Worm (Caenorhabditis elegans) whole organism, late embryonic: ENCODE data around the gene B0432.9.

Experiments used
- C08G9.2 ChIP-seq: sonication (generic microtip); optimal IDR thresholded peaks from 2 replicates; lab custom pipeline; 2016; ENCODE audit warnings: mild to moderate bottlenecking, missing genetic modification characterization, moderate library complexity, missing compliant biosample characterization
- C38D4.7 ChIP-seq: fragments of 200-800 bp; sonication (Bioruptor generic); optimal IDR thresholded peaks from 2 replicates; lab custom pipeline; 2018; ENCODE audit warnings: mild to moderate bottlenecking, missing genetic modification characterization, moderate library complexity, missing compliant biosample characterization
- K02D7.2 ChIP-seq: sonication (generic microtip); optimal IDR thresholded peaks from 2 replicates; lab custom pipeline; 2017; ENCODE audit warnings: mild to moderate bottlenecking, missing genetic modification characterization, missing compliant biosample characterization
- Y22D7AL.16 ChIP-seq: sonication (generic microtip); optimal IDR thresholded peaks from 2 replicates; lab custom pipeline; 2016; ENCODE audit warnings: missing genetic modification characterization, missing compliant biosample characterization
- ama-1 ChIP-seq: fragments of 150-350 bp; optimal IDR thresholded peaks from 2 replicates; lab custom pipeline; 2014
- ceh-18 ChIP-seq: sonication (generic microtip); optimal IDR thresholded peaks from 2 replicates; lab custom pipeline; 2016; ENCODE audit warnings: missing genetic modification characterization, missing compliant biosample characterization
- ceh-2 ChIP-seq: sonication (generic microtip); optimal IDR thresholded peaks from 2 replicates; lab custom pipeline; 2016; ENCODE audit warnings: missing genotype, missing genetic modification characterization, missing compliant biosample characterization
- ceh-30 ChIP-seq: fragments of 150-350 bp; optimal IDR thresholded peaks from 2 replicates; lab custom pipeline; 2014; ENCODE audit warnings: missing biosample characterization, missing genetic modification characterization
- ceh-31 ChIP-seq: sonication (generic microtip); optimal IDR thresholded peaks from 2 replicates; lab custom pipeline; 2016; ENCODE audit warnings: missing genetic modification characterization, missing compliant biosample characterization
- ceh-48 ChIP-seq: sonication (generic microtip); optimal IDR thresholded peaks from 2 replicates; lab custom pipeline; 2016; ENCODE audit warnings: missing genetic modification characterization, inconsistent platforms, missing compliant biosample characterization
- ceh-6 ChIP-seq: fragments of 200-800 bp; sonication (Bioruptor generic); optimal IDR thresholded peaks from 2 replicates; lab custom pipeline; 2018; ENCODE audit warnings: mild to moderate bottlenecking, missing genetic modification characterization, missing compliant biosample characterization
- dmd-4 ChIP-seq: sonication (generic microtip); optimal IDR thresholded peaks from 2 replicates; lab custom pipeline; 2016; ENCODE audit warnings: borderline replicate concordance, missing genetic modification characterization, missing compliant biosample characterization
- dve-1 ChIP-seq: sonication (generic microtip); optimal IDR thresholded peaks from 2 replicates; lab custom pipeline; 2017; ENCODE audit warnings: antibody characterized with exemption, mild to moderate bottlenecking, missing genetic modification characterization, missing compliant biosample characterization
- elt-4 ChIP-seq: sonication (generic microtip); optimal IDR thresholded peaks from 2 replicates; lab custom pipeline; 2016; ENCODE audit warnings: missing genetic modification characterization, missing compliant biosample characterization
- eyg-1 ChIP-seq: sonication (generic microtip); optimal IDR thresholded peaks from 2 replicates; lab custom pipeline; 2016; ENCODE audit warnings: missing genotype, missing genetic modification characterization, missing compliant biosample characterization
- fkh-10 ChIP-seq: fragments of 150-350 bp; optimal IDR thresholded peaks from 2 replicates; lab custom pipeline; 2014; ENCODE audit warnings: missing biosample characterization, missing genetic modification reagents, missing genetic modification characterization
- gmeb-2 ChIP-seq: sonication (generic microtip); optimal IDR thresholded peaks from 2 replicates; lab custom pipeline; 2016; ENCODE audit warnings: missing genetic modification characterization, inconsistent platforms, missing compliant biosample characterization
- hlh-13 ChIP-seq: fragments of 200-800 bp; sonication (Bioruptor generic); optimal IDR thresholded peaks from 2 replicates; lab custom pipeline; 2018; ENCODE audit warnings: mild to moderate bottlenecking, missing genetic modification characterization, missing compliant biosample characterization
- hlh-30 ChIP-seq: sonication (generic microtip); optimal IDR thresholded peaks from 2 replicates; lab custom pipeline; 2017; ENCODE audit warnings: antibody characterized with exemption, missing genetic modification characterization, missing compliant biosample characterization; ENCODE audit not compliant: insufficient read depth
- hlh-8 ChIP-seq: sonication (generic microtip); optimal IDR thresholded peaks from 2 replicates; lab custom pipeline; 2016; ENCODE audit warnings: missing genotype, missing genetic modification characterization, missing compliant biosample characterization
- madf-2 ChIP-seq: sonication (generic microtip); optimal IDR thresholded peaks from 2 replicates; lab custom pipeline; 2017; ENCODE audit warnings: missing genetic modification characterization, missing compliant biosample characterization
- nhr-11 ChIP-seq: fragments of 150-350 bp; optimal IDR thresholded peaks from 2 replicates; lab custom pipeline; 2014; ENCODE audit warnings: missing biosample characterization, missing genetic modification characterization
- nhr-232 ChIP-seq: sonication (generic microtip); optimal IDR thresholded peaks from 2 replicates; lab custom pipeline; 2016; ENCODE audit warnings: missing genetic modification characterization, missing compliant biosample characterization
- npax-4 ChIP-seq: sonication (generic microtip); optimal IDR thresholded peaks from 2 replicates; lab custom pipeline; 2016; ENCODE audit warnings: missing genetic modification characterization, missing compliant biosample characterization
- odd-2 ChIP-seq: sonication (generic microtip); optimal IDR thresholded peaks from 2 replicates; lab custom pipeline; 2017; ENCODE audit warnings: antibody characterized with exemption, mild to moderate bottlenecking, missing genetic modification characterization, missing compliant biosample characterization
- pat-9 ChIP-seq: fragments of 200-800 bp; sonication (Bioruptor generic); optimal IDR thresholded peaks from 2 replicates; lab custom pipeline; 2018; ENCODE audit warnings: mild to moderate bottlenecking, missing genetic modification characterization, moderate library complexity, missing compliant biosample characterization
- pax-1 ChIP-seq: fragments of 150-350 bp; optimal IDR thresholded peaks from 2 replicates; lab custom pipeline; 2014; ENCODE audit warnings: missing biosample characterization, missing genetic modification characterization
- pha-2 ChIP-seq: sonication (generic microtip); optimal IDR thresholded peaks from 2 replicates; lab custom pipeline; 2017; ENCODE audit warnings: mild to moderate bottlenecking, missing genetic modification characterization, missing compliant biosample characterization
- pros-1 ChIP-seq: fragments of 150-350 bp; optimal IDR thresholded peaks from 2 replicates; lab custom pipeline; 2014; ENCODE audit warnings: missing biosample characterization, missing genetic modification reagents, missing genetic modification characterization
- rnt-1 ChIP-seq: sonication (generic microtip); optimal IDR thresholded peaks from 2 replicates; lab custom pipeline; 2016; ENCODE audit warnings: missing genetic modification characterization, missing compliant biosample characterization
- sdc-2 ChIP-seq: sonication (generic microtip); optimal IDR thresholded peaks from 2 replicates; lab custom pipeline; 2016; ENCODE audit warnings: missing genotype, missing genetic modification characterization, missing compliant biosample characterization
- sox-2 ChIP-seq: fragments of 200-800 bp; sonication (Bioruptor generic); IDR thresholded peaks from 2 replicates; pipeline ENCODE4 v1.3.6; 2022; ENCODE audit warnings: missing genetic modification reagents, missing genetic modification characterization, missing compliant biosample characterization
- syd-9 ChIP-seq: sonication (generic microtip); optimal IDR thresholded peaks from 2 replicates; lab custom pipeline; 2016; ENCODE audit warnings: mild to moderate bottlenecking, missing genetic modification characterization, moderate library complexity, missing compliant biosample characterization
- ttx-3 ChIP-seq: sonication (generic microtip); optimal IDR thresholded peaks from 2 replicates; lab custom pipeline; 2016; ENCODE audit warnings: missing genetic modification reagents, missing genetic modification characterization, missing compliant biosample characterization
- unc-3 ChIP-seq, 2 experiments: fragments of 200-800 bp in 1 of 2; sonication (Bioruptor generic) in 1 of 2; sonication (generic microtip) in 1 of 2; conservative IDR thresholded peaks in 1 of 2; optimal IDR thresholded peaks in 1 of 2; 2 replicates each; pipeline versions ENCODE4 v1.3.6 to Lab custom; 2016 to 2022; ENCODE audit warnings: missing compliant biosample characterization in 2 of 2, missing genetic modification characterization in 2 of 2, missing genetic modification reagents in 1 of 2
- unc-42 ChIP-seq: sonication (generic microtip); optimal IDR thresholded peaks from 2 replicates; lab custom pipeline; 2016; ENCODE audit warnings: missing genotype, missing genetic modification characterization, missing compliant biosample characterization
- zip-5 ChIP-seq: sonication (generic microtip); optimal IDR thresholded peaks from 2 replicates; lab custom pipeline; 2016; ENCODE audit warnings: missing genetic modification characterization, missing compliant biosample characterization

B0432.9 gene

DNA sequence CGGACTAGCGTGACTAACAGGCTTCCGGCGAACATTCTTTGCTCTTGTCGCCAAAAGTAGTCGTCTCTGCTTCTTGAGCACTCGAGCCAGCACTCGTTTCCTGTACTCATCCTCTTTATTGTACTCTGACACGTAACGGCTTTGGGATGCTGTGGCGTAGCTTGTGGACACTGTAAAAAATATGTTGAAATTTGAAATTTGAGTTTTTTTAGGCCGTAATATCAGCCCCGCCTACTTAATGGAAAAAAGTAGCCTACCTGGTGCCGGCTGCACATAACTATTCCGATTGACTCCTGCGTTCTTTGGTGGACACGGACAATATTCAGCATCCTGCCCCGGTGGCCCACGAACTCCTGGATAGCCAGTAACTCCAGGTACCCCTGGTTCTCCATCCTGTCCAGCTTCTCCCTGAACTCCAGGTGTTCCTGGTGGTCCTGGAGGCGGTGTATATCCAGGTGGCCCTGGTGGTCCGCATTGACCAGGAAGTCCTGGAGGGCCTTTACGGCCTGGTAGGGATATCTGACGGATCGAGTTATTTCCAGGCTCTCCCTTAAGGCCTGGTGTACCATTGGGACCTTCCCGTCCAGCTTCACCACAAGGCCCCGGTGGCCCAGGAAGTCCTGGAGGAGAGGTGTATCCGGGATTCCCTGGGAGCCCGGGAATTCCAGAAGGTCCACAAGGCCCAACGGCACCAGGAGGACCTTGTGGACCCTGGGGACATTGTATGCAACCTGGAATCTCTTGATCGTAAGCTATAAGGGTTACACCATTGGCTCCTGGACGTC lies 20.6 kb upstream of the B0432.9 start:
- TF ChIP-seq Y22D7AL.16 (no peak), dve-1 (tag; lab: Kevin White, UChicago) (no peak), syd-9 (tag; lab: Kevin White, UChicago) (no peak), gmeb-2 (tag; lab: Kevin White, UChicago) (no peak), zip-5 (no peak), pax-1 (tag; lab: Kevin White, UChicago) (no peak), pat-9 (tag; lab: Kevin White, UChicago) (no peak), hlh-8 (tag; lab: Kevin White, UChicago) (no peak), fkh-10 (GFP tag; lab: Kevin White, UChicago) (no peak), ttx-3 (tag; lab: Kevin White, UChicago) (no peak), elt-4 (tag; lab: Kevin White, UChicago) (peak; percentile 57), C38D4.7 (GFP tag; lab: Kevin White, UChicago) (peak; percentile 15), pros-1 (tag; lab: Kevin White, UChicago) (no peak), ama-1 (lab: Kevin White, UChicago) (no peak), ceh-30 (tag; lab: Kevin White, UChicago) (no peak), nhr-11 (tag; lab: Kevin White, UChicago) (no peak), madf-2 (no peak), sdc-2 (tag; lab: Kevin White, UChicago) (no peak), C08G9.2 (tag; lab: Kevin White, UChicago) (peak; percentile 24), ceh-31 (tag; lab: Kevin White, UChicago) (no peak)

DNA sequence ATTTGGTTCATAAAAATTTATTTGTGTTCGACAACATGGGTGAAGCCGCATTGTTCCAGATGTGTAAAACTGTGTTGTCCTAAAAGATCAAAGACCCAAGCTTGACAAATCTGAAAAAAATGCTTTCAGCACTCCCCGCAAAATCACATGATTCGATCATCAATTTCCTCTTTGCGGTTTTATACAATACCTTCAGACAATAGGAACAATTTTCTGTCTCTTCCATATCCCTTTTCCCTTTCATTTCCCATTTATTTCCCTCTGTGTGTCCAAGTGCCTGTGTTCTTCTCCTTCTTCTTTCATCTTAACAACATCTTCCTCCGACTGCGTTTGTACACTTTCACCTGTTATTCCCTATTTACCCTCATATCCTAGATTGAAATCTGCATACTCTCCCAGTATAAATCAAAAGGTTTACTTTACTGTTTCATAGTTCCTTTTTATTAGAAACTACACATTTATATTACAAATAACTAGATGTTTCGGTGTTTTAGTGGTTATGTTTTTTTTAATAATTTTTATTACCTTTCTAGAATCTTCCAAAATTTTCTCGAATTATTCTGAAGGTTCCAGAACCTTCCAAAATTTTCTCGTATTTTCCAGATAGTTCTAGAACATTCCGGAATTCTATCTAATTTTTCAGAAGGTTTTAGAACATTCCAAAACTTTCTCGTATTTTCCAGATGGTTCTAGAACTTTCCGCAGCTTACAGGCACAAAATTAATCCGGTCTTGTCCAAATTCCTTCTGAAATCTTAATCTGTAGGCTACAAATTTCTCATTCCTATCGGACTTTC lies 17.7 kb upstream of the B0432.9 start, which contains the start of gene K01A2.5:
K01A2.5 (plus strand) TSS at position 297 of the 796 bp plus-strand sequence.
- TF ChIP-seq odd-2 (tag; lab: Kevin White, UChicago): no peak
- peak; percentile 55 for TF ChIP-seq rnt-1 (tag; lab: Kevin White, UChicago)
- TF ChIP-seq ama-1 (lab: Kevin White, UChicago): no peak
- TF ChIP-seq hlh-30: peak; percentile 34

DNA sequence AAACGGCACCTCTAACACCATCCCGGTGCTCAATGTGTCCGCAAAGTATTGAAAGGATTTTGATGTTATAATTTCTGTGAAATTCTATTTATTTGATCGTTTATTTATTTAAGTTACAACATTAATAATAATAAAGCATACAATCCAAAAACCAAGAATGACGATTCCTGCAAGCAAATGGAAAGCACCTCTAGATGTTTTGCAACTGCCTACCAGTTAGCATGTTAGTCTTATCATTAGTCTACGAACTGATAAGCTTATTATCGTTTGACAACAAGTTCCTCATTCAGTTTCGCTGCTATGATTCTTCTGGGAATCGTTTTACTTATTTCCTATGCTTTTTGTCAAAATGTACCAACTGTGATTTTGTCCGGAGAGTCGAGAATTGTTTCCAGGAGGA lies 16.2 kb upstream of the B0432.9 start, which contains the start of gene K01A2.6:
K01A2.6 (plus strand) TSS at position 301 of the 400 bp plus-strand sequence.
- no peak for TF ChIP-seq ceh-18 (tag; lab: Kevin White, UChicago)
- no peak for TF ChIP-seq K02D7.2 (tag; lab: Kevin White, UChicago)
- TF ChIP-seq rnt-1 (tag; lab: Kevin White, UChicago): no peak
- TF ChIP-seq dmd-4: no peak
- no peak for TF ChIP-seq ceh-48 (tag; lab: Kevin White, UChicago)
- TF ChIP-seq pros-1 (tag; lab: Kevin White, UChicago): no peak
- TF ChIP-seq unc-3 (GFP tag; conservative IDR thresholded peaks at IDR 0.05; lab: Robert Waterston, UW): no peak
- TF ChIP-seq unc-3 (tag; optimal IDR thresholded peaks at IDR 0.05; lab: Kevin White, UChicago): no peak
- TF ChIP-seq hlh-13 (GFP tag; lab: Kevin White, UChicago): no peak
- no peak for TF ChIP-seq dve-1 (tag; lab: Kevin White, UChicago)
- TF ChIP-seq nhr-11 (tag; lab: Kevin White, UChicago): no peak
- no peak for TF ChIP-seq nhr-232

DNA sequence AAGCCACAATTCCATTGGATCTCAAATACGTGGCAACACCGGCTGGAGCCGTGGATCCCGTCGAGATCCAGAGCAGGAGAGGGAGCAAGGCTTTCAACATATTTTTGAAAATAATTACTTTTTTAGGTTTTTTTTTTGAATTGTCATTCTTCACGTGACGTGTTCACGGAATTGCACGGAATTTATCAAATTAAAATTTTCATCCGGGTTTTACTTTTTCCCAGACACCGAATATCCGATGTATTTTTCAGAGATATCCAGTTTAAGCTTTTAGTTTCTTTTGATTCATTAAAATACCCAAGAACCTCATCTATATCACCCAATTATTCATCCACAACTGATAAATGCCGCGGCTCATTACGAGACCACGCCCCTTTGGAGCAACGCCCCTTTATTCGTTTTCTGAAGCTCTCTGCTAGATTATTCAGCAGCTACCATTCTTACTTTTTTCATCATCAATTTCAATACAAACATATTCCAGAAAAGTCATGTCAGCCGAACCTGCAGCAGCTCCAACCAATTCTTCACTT lies 13.5 kb upstream of the B0432.9 start, which contains the start of the genes clec-117 and B0432.1:
clec-117 (minus strand) TSS at position 101 of the 530 bp plus-strand sequence.
B0432.1 (plus strand) TSS at position 480 of the 530 bp plus-strand sequence.
- no peak for TF ChIP-seq ceh-6
- TF ChIP-seq eyg-1 (tag; lab: Kevin White, UChicago): no peak
- no peak for TF ChIP-seq ttx-3 (tag; lab: Kevin White, UChicago)
- no peak for TF ChIP-seq hlh-13 (GFP tag; lab: Kevin White, UChicago)
- no peak for TF ChIP-seq nhr-232
- no peak for TF ChIP-seq pha-2 (tag; lab: Kevin White, UChicago)
- no peak for TF ChIP-seq npax-4 (tag; lab: Kevin White, UChicago)
- no peak for TF ChIP-seq hlh-30
- TF ChIP-seq madf-2: no peak
- TF ChIP-seq unc-42 (tag; lab: Kevin White, UChicago): no peak
- no peak for TF ChIP-seq ceh-2 (tag; lab: Kevin White, UChicago)
- no peak for TF ChIP-seq zip-5
- no peak for TF ChIP-seq sox-2
